Fruit fly (Drosophila melanogaster) whole organism: ENCODE data around the gene Max.

ENCODE experiments used
- CG8478 ChIP-seq: fragments of >200 bp; optimal IDR thresholded peaks from 2 replicates; lab custom pipeline; 2018; ENCODE audit warnings: inconsistent platforms
- Dll ChIP-seq: fragments of >200 bp; optimal IDR thresholded peaks from 2 replicates; lab custom pipeline; 2017
- EcR ChIP-seq, 2 experiments: fragments of >200 bp; optimal IDR thresholded peaks; 2 replicates each; lab custom pipeline; 2017; ENCODE audit warnings: missing biosample characterization in 2 of 2, missing genetic modification characterization in 2 of 2, missing genetic modification reagents in 2 of 2
- pan ChIP-seq: fragments of >200 bp; optimal IDR thresholded peaks from 2 replicates; lab custom pipeline; 2017
- psq ChIP-seq: fragments of >200 bp; optimal IDR thresholded peaks from 2 replicates; lab custom pipeline; 2017
- usp ChIP-seq: fragments of >200 bp; optimal IDR thresholded peaks from 2 replicates; lab custom pipeline; 2017; ENCODE audit warnings: missing biosample characterization, missing genetic modification characterization, mixed read lengths

Gene Max

DNA sequence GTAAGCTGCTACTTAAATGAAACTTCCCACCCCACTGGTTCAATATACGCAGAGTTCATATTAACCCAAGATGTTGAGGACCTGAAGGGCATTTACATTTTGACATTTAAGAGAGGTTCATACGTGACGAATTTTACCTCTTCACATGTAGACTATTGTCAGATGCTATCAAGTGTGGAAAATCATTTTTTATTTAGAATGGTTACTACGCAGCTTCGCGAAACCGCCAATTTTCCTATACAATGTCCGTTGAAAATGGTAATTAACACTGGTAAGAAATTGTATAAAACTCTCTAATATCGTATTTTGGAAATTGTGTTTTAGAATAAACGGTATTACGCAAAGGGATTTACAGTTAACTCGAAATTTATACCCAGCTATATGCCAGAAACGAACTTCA lies 27.4 kb downstream of the Max start:
- TF ChIP-seq psq (lab: Kevin White, UChicago) (no peak), usp (no peak), EcR (GFP tag; optimal IDR thresholded peaks at IDR 0.05; lab: Kevin White, UChicago) (no peak), pan (lab: Kevin White, UChicago) (no peak), CG8478 (lab: Kevin White, UChicago) (no peak), Dll (lab: Kevin White, UChicago) (no peak)

DNA sequence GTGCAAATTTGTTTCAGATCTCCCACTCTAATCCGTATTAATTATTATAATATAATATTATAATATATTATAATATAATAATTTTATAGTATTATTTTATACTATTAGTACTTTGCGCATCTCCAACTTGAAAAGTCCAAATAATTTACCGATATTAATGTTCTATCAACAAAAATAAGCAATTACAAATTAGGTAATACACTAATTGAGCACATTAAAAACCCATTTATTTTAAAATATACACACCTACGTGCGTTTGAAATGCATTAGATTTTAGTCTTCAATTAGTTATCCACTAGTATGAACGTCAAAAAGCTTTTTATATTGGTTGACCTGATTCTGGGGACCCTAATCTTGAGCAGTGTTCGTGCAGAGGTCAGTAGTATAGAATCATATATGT lies 27.9 kb downstream of the Max start, which contains the start of gene CG33647:
CG33647 (plus strand) TSS at position 301 of the 400 bp plus-strand sequence.
- TF ChIP-seq psq (lab: Kevin White, UChicago) = no peak
- no peak for TF ChIP-seq usp
- TF ChIP-seq Dll (lab: Kevin White, UChicago) = no peak
- TF ChIP-seq pan (lab: Kevin White, UChicago) = no peak
- no peak for TF ChIP-seq CG8478 (lab: Kevin White, UChicago)
- TF ChIP-seq EcR (GFP tag; optimal IDR thresholded peaks at IDR 0.05; lab: Kevin White, UChicago) = no peak

DNA sequence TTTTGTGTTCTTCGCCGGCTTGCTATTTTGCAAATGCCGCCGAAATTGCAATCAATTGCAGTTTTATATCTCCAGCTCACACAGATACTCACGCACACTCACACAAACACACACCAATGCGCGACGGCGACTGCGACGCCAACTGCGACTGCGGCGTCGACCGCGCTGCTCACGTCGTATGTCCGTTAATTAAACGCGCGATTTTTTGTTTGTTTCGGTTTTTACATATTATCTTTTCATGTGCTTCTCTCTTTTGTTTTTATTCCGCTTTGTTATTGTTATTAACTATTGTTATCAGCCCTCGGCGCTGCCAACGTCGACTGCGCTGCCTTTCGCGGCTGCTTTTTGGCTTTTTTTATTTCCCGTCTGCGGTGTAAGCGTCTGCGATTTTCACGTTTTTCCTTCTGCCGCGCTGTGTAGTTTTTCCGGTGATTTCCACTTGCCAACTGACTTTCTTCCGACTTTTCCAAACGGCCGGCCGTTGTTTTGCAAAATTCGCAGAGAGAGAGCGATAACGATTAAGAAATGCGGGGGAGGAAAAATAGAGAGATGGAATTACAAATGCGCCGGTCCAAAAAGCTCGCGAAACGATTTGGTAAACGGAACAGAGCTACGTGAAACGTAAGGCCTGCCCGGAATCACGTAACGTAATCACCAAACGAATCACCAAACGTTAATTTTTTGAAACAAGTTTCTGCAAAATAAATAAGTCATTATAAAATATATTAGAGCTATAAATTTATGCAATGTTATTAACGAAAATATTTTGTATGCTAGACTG lies 28.9 kb downstream of the Max start, which contains the start of gene fz2:
fz2 (minus strand) TSS at position 452 of the 781 bp plus-strand sequence.
- no peak for TF ChIP-seq EcR (GFP tag; optimal IDR thresholded peaks at IDR 0.05; lab: Kevin White, UChicago)
- TF ChIP-seq pan (lab: Kevin White, UChicago) = no peak
- TF ChIP-seq Dll (lab: Kevin White, UChicago) = no peak
- TF ChIP-seq psq (lab: Kevin White, UChicago) = no peak
- no peak for TF ChIP-seq CG8478 (lab: Kevin White, UChicago)
- TF ChIP-seq usp = no peak

DNA sequence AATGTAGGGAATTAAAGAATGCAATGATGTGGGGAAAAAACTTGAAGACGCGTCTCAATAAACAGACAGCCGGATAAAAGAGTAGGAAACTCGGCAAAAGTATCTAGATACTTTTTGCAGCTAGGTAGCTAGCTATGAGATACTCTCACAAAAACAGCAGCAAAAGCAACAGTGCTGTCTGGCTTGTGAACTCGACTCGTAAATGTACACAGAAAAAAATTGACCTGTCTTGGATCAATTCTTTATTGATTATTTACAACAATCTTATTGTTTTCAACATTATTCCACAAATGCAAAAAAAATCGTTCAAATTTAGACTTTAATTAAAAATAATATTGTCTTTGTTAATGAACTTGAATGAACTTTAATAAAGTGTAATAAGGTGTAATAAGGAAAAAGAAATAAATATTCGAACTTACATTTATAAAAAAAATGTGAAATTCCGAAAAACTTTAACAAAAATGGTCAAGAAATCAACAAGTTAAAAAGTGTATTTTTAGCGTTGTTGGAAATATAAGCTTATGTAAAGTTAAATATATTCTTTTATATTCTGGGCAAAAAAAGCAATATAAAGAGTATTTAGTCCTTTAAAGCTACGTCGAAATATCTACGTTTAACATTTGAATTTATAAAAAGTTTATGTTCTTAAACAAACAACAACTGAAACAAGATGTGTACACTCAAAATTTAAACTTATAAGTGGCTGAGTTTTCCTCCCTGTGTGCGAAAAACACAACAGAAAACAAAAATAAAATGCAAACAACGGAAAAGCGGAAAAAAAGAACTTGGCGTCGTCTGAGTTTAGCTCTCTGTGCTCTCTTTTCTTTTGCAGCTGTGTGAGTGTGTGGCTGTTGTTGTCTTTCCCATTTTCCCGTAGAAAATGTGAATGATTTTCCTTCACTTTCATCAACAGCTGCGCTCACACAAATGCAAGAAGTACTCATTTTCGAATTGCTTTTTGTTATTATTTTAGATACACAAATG lies 29.9 kb downstream of the Max start:
- TF ChIP-seq pan (lab: Kevin White, UChicago) (no peak), CG8478 (lab: Kevin White, UChicago) (no peak), Dll (lab: Kevin White, UChicago) (no peak), psq (lab: Kevin White, UChicago) (no peak), usp (no peak), EcR (GFP tag; optimal IDR thresholded peaks at IDR 0.05; lab: Kevin White, UChicago) (no peak)

DNA sequence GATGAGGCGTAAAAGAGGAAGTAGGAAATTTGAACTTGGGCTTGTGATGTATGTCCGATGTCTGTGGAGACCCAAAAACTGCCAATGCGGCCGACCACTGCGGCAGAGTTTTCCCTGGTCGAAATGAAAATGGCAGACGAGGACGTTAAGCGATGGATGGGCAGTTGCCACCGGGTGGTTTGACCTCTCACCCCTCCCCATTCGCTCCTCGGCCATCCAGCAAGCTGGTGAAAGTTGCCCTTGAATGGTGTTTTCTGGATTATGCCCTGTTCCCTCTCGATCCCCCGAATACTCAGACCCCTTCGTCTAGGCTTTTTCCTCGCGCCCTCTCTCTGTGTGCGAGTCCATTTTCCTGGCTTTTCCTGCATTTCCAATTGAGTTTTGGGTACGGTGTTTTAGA lies 32.4 kb downstream of the Max start:
- TF ChIP-seq EcR (GFP tag; optimal IDR thresholded peaks at IDR 0.05; lab: Kevin White, UChicago) (no peak), psq (lab: Kevin White, UChicago) (no peak), pan (lab: Kevin White, UChicago) (no peak), Dll (lab: Kevin White, UChicago) (no peak), usp (no peak), CG8478 (lab: Kevin White, UChicago) (no peak)

DNA sequence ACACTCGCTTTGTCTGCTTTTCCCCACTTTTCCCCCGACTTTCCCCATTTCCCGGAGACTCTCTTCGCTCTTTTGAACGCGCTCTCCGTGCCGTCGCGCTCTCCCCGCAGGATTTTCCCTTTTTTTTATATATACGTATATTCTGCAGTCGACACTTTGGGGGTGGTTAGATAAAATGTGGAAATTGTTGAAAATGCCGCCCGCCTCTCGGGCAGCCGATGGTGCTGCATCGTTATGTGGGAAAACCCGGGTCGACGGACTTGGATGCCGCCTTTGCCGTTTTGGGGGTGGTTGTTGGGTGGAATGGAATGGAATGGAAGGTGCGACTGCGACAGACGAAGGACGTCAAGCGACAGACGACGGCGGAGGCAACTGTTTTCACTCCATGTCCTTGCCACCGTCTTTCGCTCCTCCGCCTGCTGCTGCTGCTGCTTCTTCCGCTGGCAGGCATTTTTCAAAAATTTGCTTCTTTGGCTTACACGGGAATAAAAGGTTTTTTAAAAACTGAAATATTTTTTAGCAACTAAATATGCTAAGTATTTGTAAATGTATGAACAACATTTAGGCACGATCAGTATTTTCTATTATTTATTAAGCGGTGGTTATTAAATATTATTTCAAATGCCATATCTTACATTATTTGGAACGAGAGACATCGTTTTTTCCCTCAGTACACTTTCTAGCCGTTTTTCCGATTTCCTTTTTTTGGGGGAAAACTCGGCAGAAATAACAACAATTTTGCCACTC lies 33.0 kb downstream of the Max start:
- no peak for TF ChIP-seq pan (lab: Kevin White, UChicago)
- TF ChIP-seq CG8478 (lab: Kevin White, UChicago) = no peak
- TF ChIP-seq Dll (lab: Kevin White, UChicago) = no peak
- no peak for TF ChIP-seq psq (lab: Kevin White, UChicago)
- TF ChIP-seq usp = no peak
- no peak for TF ChIP-seq EcR (GFP tag; optimal IDR thresholded peaks at IDR 0.05; lab: Kevin White, UChicago)

DNA sequence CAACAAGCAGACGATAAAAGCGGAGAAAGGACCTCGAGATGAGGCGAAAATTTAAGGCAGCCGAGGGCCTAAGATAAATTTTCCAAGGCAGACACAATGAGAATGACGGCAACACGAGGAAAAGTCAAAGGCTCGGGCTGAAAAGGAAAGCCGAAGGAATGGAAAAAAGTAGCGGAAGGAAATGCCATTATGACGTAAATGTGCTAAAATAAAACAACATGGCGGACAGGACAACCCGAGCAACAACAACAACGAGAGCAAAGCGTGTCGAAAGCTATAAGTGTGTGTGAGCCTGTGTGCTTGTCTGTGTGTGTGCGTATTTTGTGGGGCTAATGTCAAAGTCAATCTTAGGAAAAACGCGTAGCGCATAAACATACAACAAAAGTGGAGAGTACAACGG lies 34.5 kb downstream of the Max start:
- TF ChIP-seq CG8478 (lab: Kevin White, UChicago) (no peak), EcR (GFP tag; optimal IDR thresholded peaks at IDR 0.05; lab: Kevin White, UChicago) (no peak), Dll (lab: Kevin White, UChicago) (no peak), pan (lab: Kevin White, UChicago) (no peak), usp (no peak), psq (lab: Kevin White, UChicago) (no peak)

DNA sequence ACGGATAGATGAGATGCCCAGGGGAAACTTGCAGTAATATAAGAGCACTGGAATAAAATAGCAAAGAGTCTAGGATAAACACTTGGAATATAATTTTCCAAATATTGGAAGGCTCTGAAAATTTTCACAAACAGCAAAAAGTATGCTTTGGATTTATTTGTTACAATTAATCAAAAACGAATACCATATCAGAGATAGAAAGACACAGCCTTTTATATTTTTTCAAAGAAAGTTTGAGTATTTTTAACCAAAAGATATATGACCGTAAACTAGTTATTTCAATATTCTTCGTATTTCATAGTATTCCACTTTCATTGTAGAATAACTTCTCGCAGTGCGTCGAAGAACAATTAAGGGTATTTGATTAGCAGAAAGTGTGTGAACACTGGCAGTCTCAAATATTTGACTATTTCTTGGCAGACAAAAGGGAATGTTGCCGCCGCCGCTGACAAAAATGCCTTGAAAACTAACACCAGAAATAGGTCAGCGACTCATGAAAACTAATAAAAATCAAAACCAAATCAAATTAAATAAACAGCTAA lies 35.1 kb downstream of the Max start:
- TF ChIP-seq usp (no peak), psq (lab: Kevin White, UChicago) (no peak), Dll (lab: Kevin White, UChicago) (no peak), pan (lab: Kevin White, UChicago) (no peak), EcR (GFP tag; optimal IDR thresholded peaks at IDR 0.05; lab: Kevin White, UChicago) (no peak), CG8478 (lab: Kevin White, UChicago) (no peak)

DNA sequence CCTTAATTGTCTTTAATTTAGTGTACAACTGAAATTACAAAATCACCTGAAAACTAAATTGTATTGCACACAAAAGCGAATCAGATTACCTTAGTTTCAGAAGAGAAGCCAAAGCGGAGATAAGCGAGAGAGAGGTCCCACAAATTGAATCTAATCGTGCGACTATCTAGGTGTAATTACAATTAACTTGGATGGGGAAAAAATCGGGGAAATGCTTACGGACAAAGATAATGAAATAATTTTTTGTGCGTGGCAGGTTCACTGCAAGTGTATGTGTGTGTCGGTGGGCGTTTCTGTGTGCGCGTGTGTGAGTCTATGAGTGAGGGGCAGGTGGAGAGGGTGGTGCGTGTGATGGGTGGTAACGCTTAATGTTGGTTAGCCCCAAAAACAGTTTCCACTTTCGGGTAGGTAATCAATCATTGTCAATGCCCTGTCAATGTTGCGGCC lies 35.6 kb downstream of the Max start:
- no peak for TF ChIP-seq Dll (lab: Kevin White, UChicago)
- TF ChIP-seq CG8478 (lab: Kevin White, UChicago) = no peak
- no peak for TF ChIP-seq psq (lab: Kevin White, UChicago)
- no peak for TF ChIP-seq EcR (GFP tag; optimal IDR thresholded peaks at IDR 0.05; lab: Kevin White, UChicago)
- no peak for TF ChIP-seq usp
- TF ChIP-seq pan (lab: Kevin White, UChicago) = no peak

DNA sequence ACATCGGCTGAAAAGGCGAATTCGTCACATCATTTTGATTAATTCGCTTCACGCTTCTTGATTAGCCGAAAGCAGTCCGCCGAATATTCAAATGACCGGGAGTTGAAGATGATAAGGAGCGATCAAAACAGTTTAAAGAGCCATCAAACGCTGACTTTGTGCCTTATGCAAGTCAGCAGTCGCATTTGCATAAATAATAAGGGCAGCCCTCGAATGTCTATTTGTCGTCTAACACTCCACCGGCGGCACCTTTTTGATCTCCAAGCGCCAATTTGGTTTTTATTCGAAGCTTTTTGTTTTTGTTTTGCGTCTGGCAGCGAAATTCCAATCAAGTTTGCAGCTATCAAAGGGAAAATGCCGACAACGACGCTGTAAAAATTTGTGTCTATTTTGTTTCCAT lies 38.3 kb downstream of the Max start:
- TF ChIP-seq usp (no peak), CG8478 (lab: Kevin White, UChicago) (no peak), psq (lab: Kevin White, UChicago) (no peak), pan (lab: Kevin White, UChicago) (no peak), Dll (lab: Kevin White, UChicago) (no peak), EcR (GFP tag; optimal IDR thresholded peaks at IDR 0.05; lab: Kevin White, UChicago) (no peak)
